Worm (Caenorhabditis elegans): ENCODE data around the gene R03D7.8.

DNA sequence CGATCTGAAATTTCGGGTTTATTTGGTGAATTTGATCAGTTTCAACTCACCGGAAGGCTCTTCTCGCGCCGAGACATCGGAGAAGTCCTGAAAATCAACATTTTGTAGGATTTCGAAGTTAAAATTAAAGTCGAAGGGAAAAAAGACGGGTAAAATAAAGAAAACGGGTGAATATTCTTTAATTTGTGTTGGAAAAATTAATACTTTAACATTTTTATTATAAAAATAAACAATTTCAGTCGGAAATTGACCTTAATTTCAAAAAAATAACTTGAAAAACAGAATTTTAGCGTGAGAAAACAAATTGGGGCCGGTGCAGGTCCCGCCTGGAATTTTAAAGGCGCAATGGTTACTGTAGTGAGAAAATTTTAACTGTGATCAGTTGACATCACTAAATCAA is 3.6 kb downstream of the R03D7.8 start, which contains the start of gene nos-1:
- TF ChIP-seq pha-4 (tag; optimal IDR thresholded peaks at IDR 0.05) (no peak), F22D6.2 (tag; optimal IDR thresholded peaks at IDR 0.05) (no peak), unc-130 (GFP tag; optimal IDR thresholded peaks at IDR 0.05) (no peak), ZK185.1 (tag; optimal IDR thresholded peaks at IDR 0.05; ENCODE audit: poor library complexity, severe bottlenecking) (no peak), attf-5 (GFP tag; optimal IDR thresholded peaks at IDR 0.05) (no peak), C17E4.6 (GFP tag; IDR thresholded peaks at IDR 0.05) (no peak), hlh-12 (tag; optimal IDR thresholded peaks at IDR 0.05) (no peak), rec-8 (tag; optimal IDR thresholded peaks at IDR 0.05) (no peak), ztf-22 (GFP tag; optimal IDR thresholded peaks at IDR 0.05) (no peak), F55B11.4 (tag; optimal IDR thresholded peaks at IDR 0.05; ENCODE audit: borderline replicate concordance, insufficient read depth) (no peak), egl-44 (GFP tag; IDR thresholded peaks at IDR 0.05) (no peak)

Measured in whole organism, young adult.